Fruit fly (Drosophila melanogaster): ENCODE data around the gene Nhe1.

DNA sequence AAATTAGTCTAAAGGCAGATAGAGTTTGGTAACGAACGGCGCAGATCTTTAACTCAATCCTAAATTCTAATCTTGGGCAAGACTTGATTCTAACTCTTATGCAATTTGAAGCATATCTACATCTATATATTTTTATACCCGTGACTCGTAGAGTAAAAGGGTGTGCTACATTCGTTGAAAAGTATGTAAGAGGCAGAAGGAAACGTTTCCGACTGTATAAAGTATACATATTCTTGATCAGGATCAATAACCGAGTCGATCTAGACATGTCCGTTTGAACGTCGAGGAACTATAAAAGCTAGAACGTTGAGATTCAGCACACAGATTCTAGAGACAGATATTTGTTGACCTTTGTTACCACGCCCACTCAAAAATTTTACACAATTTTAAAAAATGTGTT, 9.9 kb upstream of the Nhe1 start, which contains the start of gene CG13694:
- TF ChIP-seq Hr38 (GFP tag; optimal IDR thresholded peaks at IDR 0.05), result no peak
- TF ChIP-seq cyc (GFP tag; optimal IDR thresholded peaks at IDR 0.05), result no peak
- no peak for TF ChIP-seq net (GFP tag; optimal IDR thresholded peaks at IDR 0.05)
- no peak for TF ChIP-seq Ets21C (GFP tag; optimal IDR thresholded peaks at IDR 0.05)
- no peak for TF ChIP-seq CG16779 (tag; optimal IDR thresholded peaks at IDR 0.05)
- TF ChIP-seq fd85E (GFP tag; optimal IDR thresholded peaks at IDR 0.05), result no peak
- TF ChIP-seq acj6 (GFP tag; optimal IDR thresholded peaks at IDR 0.05), result no peak
- no peak for TF ChIP-seq CG1621 (tag; optimal IDR thresholded peaks at IDR 0.05)

All from whole organism, prepupa.